Worm (Caenorhabditis elegans) whole organism, midembryonic: ENCODE measurements around the gene Y51H7C.3.
"Not testable (repeated sequence)": the region's sequence is repeated elsewhere in the genome, so short reads cannot be mapped to it uniquely, and the experiment has no call there.

ENCODE experiments used
- cog-1 ChIP-seq: sonication (generic microtip); optimal IDR thresholded peaks from 2 replicates; lab custom pipeline; 2016; ENCODE audit warnings: missing genetic modification characterization, missing compliant biosample characterization
- flt-1 ChIP-seq: fragments of 200-800 bp; sonication (Bioruptor generic); IDR thresholded peaks from 2 replicates; pipeline ENCODE4 v1.3.6; 2022; ENCODE audit warnings: missing genetic modification characterization, missing compliant biosample characterization
- klf-2 ChIP-seq: fragments of 200-800 bp; sonication (Bioruptor generic); conservative IDR thresholded peaks from 2 replicates; pipeline ENCODE4 v1.3.6; 2022; ENCODE audit warnings: missing genetic modification reagents, missing genetic modification characterization, missing compliant biosample characterization
- ref-1 ChIP-seq: fragments of 200-800 bp; sonication (Bioruptor generic); conservative IDR thresholded peaks from 2 replicates; pipeline ENCODE4 v1.3.6; 2022; ENCODE audit warnings: missing genetic modification reagents, missing genetic modification characterization, missing compliant biosample characterization
- ztf-23 ChIP-seq: fragments of 200-800 bp; sonication (Bioruptor generic); IDR thresholded peaks from 2 replicates; pipeline ENCODE4 v1.3.6; 2022; ENCODE audit warnings: missing genetic modification reagents, missing genetic modification characterization, missing compliant biosample characterization

DNA sequence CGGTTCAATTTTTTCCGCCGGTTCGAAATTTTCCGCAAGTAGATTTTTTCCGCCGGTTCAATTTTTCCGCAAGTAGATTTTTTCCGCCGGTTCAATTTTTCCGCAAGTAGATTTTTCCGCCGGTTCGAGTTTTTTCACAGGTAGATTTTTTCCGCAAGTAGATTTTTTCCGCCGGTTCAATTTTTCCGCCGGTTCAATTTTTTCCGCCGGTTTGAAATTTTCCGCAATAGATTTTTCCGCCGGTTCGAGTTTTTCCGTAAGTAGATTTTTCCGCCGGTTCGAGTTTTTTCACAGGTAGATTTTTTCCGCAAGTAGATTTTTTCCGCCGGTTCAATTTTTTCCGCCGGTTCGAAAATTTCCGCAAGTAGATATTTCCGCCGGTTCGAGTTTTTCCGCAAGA is 13.7 kb downstream of the Y51H7C.3 start:
- not testable (repeated sequence) for TF ChIP-seq cog-1
- 0 out of 2 replicates have a peak, but pooled peaks have one; percentile 52 for TF ChIP-seq flt-1 (GFP tag; lab: Robert Waterston, UW)
- TF ChIP-seq ref-1 (GFP tag; lab: Robert Waterston, UW): peak; percentile 68
- peak; percentile 55; the same call in 1 of the 2 replicates for TF ChIP-seq klf-2 (GFP tag; lab: Robert Waterston, UW)
- peak; percentile 75; the same call in 1 of the 2 replicates for TF ChIP-seq ztf-23
